Fruit fly (Drosophila melanogaster) whole organism, embryonic: ENCODE data around the gene sno.

ENCODE experiments used
- B-H2 ChIP-seq: fragments of 200-800 bp; sonication (Bioruptor generic); optimal IDR thresholded peaks from 2 replicates; lab custom pipeline; 2018; ENCODE audit warnings: missing biosample characterization, mild to moderate bottlenecking, missing genetic modification characterization
- Bteb2 ChIP-seq: fragments of 200-800 bp; sonication (Bioruptor generic); optimal IDR thresholded peaks from 2 replicates; lab custom pipeline; 2016; ENCODE audit warnings: missing biosample characterization, missing genetic modification characterization
- CG10267 ChIP-seq: fragments of 200-800 bp; sonication (Bioruptor generic); optimal IDR thresholded peaks from 2 replicates; lab custom pipeline; 2018; ENCODE audit warnings: missing biosample characterization, mild to moderate bottlenecking, missing genetic modification characterization, moderate library complexity
- CG11695 ChIP-seq: fragments of 200-800 bp; sonication (Bioruptor generic); IDR thresholded peaks from 3 replicates; pipeline ENCODE4 v1.3.6; 2022; ENCODE audit warnings: missing biosample characterization, missing genetic modification characterization
- CG12219 ChIP-seq: fragments of 200-800 bp; sonication (Bioruptor generic); optimal IDR thresholded peaks from 3 replicates; lab custom pipeline; 2018; ENCODE audit warnings: missing biosample characterization, mild to moderate bottlenecking, missing genetic modification characterization
- CG12942 ChIP-seq: fragments of 200-800 bp; sonication (Bioruptor generic); optimal IDR thresholded peaks from 3 replicates; lab custom pipeline; 2016; ENCODE audit warnings: missing biosample characterization, missing genetic modification characterization
- CG13287 ChIP-seq: fragments of 200-800 bp; sonication (Bioruptor generic); IDR thresholded peaks from 2 replicates; pipeline ENCODE4 v1.3.6; 2022; ENCODE audit warnings: missing biosample characterization, missing genetic modification characterization; ENCODE audit not compliant: partially characterized antibody
- CG13424 ChIP-seq: fragments of 200-800 bp; sonication (Bioruptor generic); optimal IDR thresholded peaks from 2 replicates; lab custom pipeline; 2019; ENCODE audit warnings: missing biosample characterization, mild to moderate bottlenecking, missing genetic modification characterization, moderate library complexity
- CG1603 ChIP-seq: fragments of 200-800 bp; sonication (Bioruptor generic); optimal IDR thresholded peaks from 2 replicates; lab custom pipeline; 2019; ENCODE audit warnings: missing biosample characterization, mild to moderate bottlenecking, missing genetic modification characterization, moderate library complexity
- CG1647 ChIP-seq: fragments of 200-800 bp; sonication (Bioruptor generic); optimal IDR thresholded peaks from 3 replicates; lab custom pipeline; 2016; ENCODE audit warnings: missing biosample characterization, missing genetic modification characterization
- CG3995 ChIP-seq: fragments of 200-800 bp; sonication (Bioruptor generic); optimal IDR thresholded peaks from 3 replicates; lab custom pipeline; 2016; ENCODE audit warnings: missing biosample characterization, missing genetic modification characterization
- CG42726 ChIP-seq: fragments of 200-800 bp; sonication (Bioruptor generic); IDR thresholded peaks from 2 replicates; pipeline ENCODE4 v1.3.6; 2022; ENCODE audit warnings: missing biosample characterization, missing genetic modification characterization; ENCODE audit not compliant: partially characterized antibody
- CG4820 ChIP-seq: fragments of 200-800 bp; sonication (Bioruptor generic); optimal IDR thresholded peaks from 3 replicates; lab custom pipeline; 2016; ENCODE audit warnings: missing biosample characterization, missing genetic modification characterization
- CG6854 ChIP-seq: fragments of 200-800 bp; sonication (Bioruptor generic); optimal IDR thresholded peaks from 3 replicates; lab custom pipeline; 2017; ENCODE audit warnings: missing biosample characterization, mild to moderate bottlenecking, missing genetic modification characterization
- CG7786 ChIP-seq: fragments of 200-800 bp; sonication (Bioruptor generic); optimal IDR thresholded peaks from 2 replicates; lab custom pipeline; 2016; ENCODE audit warnings: missing biosample characterization, missing genetic modification characterization
- CG7839 ChIP-seq: fragments of 200-800 bp; sonication (Bioruptor generic); optimal IDR thresholded peaks from 3 replicates; lab custom pipeline; 2018; ENCODE audit warnings: missing biosample characterization, mild to moderate bottlenecking, missing genetic modification characterization, moderate library complexity
- Dbx ChIP-seq: fragments of 200-800 bp; sonication (Bioruptor generic); IDR thresholded peaks from 3 replicates; pipeline ENCODE4 v1.3.6; 2022; ENCODE audit warnings: missing biosample characterization, missing genetic modification characterization
- E2f2 ChIP-seq: fragments of 200-800 bp; sonication (Bioruptor generic); IDR thresholded peaks from 2 replicates; pipeline ENCODE4 v1.3.6; 2022; ENCODE audit warnings: missing biosample characterization, missing genetic modification characterization
- Fer2 ChIP-seq: fragments of 200-800 bp; sonication (Bioruptor generic); optimal IDR thresholded peaks from 2 replicates; lab custom pipeline; 2018; ENCODE audit warnings: missing biosample characterization, mild to moderate bottlenecking, missing genetic modification characterization, moderate library complexity
- MBD-R2 ChIP-seq: fragments of 200-800 bp; sonication (Bioruptor generic); IDR thresholded peaks from 2 replicates; pipeline ENCODE4 v1.3.6; 2022; ENCODE audit warnings: missing biosample characterization, missing genetic modification characterization
- MESR4 ChIP-seq: fragments of 200-800 bp; sonication (Bioruptor generic); optimal IDR thresholded peaks from 2 replicates; lab custom pipeline; 2018; ENCODE audit warnings: missing biosample characterization, mild to moderate bottlenecking, missing genetic modification characterization, moderate library complexity
- Nf-YC ChIP-seq: fragments of 200-800 bp; optimal IDR thresholded peaks from 3 replicates; lab custom pipeline; 2019; ENCODE audit warnings: missing biosample characterization, mild to moderate bottlenecking, missing genetic modification characterization, moderate library complexity
- NfI ChIP-seq: fragments of 200-800 bp; sonication (Bioruptor generic); optimal IDR thresholded peaks from 3 replicates; lab custom pipeline; 2018; ENCODE audit warnings: missing biosample characterization, mild to moderate bottlenecking, missing genetic modification characterization, moderate library complexity
- PHDP ChIP-seq: fragments of 200-800 bp; sonication (Bioruptor generic); optimal IDR thresholded peaks from 3 replicates; lab custom pipeline; 2018; ENCODE audit warnings: missing biosample characterization, mild to moderate bottlenecking, missing genetic modification characterization, moderate library complexity
- Ravus ChIP-seq: fragments of 200-800 bp; sonication (Bioruptor generic); IDR thresholded peaks from 2 replicates; pipeline ENCODE4 v1.3.6; 2022; ENCODE audit warnings: missing biosample characterization, missing genetic modification characterization
- Taf1 ChIP-seq: fragments of 200-800 bp; sonication (Bioruptor generic); IDR thresholded peaks from 2 replicates; pipeline ENCODE4 v1.3.6; 2022; ENCODE audit warnings: missing biosample characterization, missing genetic modification characterization
- Usf ChIP-seq: fragments of 200-800 bp; sonication (Bioruptor generic); optimal IDR thresholded peaks from 2 replicates; lab custom pipeline; 2017; ENCODE audit warnings: missing genotype, missing biosample characterization, missing genetic modification characterization
- ara ChIP-seq: fragments of 200-800 bp; sonication (Bioruptor generic); IDR thresholded peaks from 2 replicates; pipeline ENCODE4 v1.3.6; 2022; ENCODE audit warnings: missing biosample characterization, missing genetic modification characterization
- ato ChIP-seq: fragments of 200-800 bp; sonication (Bioruptor generic); IDR thresholded peaks from 2 replicates; pipeline ENCODE4 v1.3.6; 2022; ENCODE audit warnings: missing biosample characterization, missing genetic modification characterization; ENCODE audit not compliant: partially characterized antibody
- bsh ChIP-seq, 2 experiments: fragments of 200-800 bp; sonication (Bioruptor generic); optimal IDR thresholded peaks; 2 replicates each; lab custom pipeline; 2017 to 2018; ENCODE audit warnings: mild to moderate bottlenecking in 2 of 2, missing biosample characterization in 2 of 2, missing genetic modification characterization in 2 of 2, moderate library complexity in 1 of 2
- cad ChIP-seq: fragments of >200 bp; optimal IDR thresholded peaks from 2 replicates; lab custom pipeline; 2017; ENCODE audit warnings: missing biosample characterization, missing genetic modification characterization
- cato ChIP-seq: fragments of 200-800 bp; sonication (Bioruptor generic); optimal IDR thresholded peaks from 2 replicates; lab custom pipeline; 2016; ENCODE audit warnings: missing biosample characterization, missing genetic modification characterization, borderline replicate concordance
- dan ChIP-seq: fragments of 200-800 bp; sonication (Bioruptor generic); IDR thresholded peaks from 2 replicates; pipeline ENCODE4 v1.3.6; 2022; ENCODE audit warnings: missing biosample characterization, missing genetic modification characterization
- ham ChIP-seq: fragments of 200-800 bp; sonication (Bioruptor generic); IDR thresholded peaks from 2 replicates; pipeline ENCODE4 v1.3.6; 2022; ENCODE audit warnings: missing biosample characterization, missing genetic modification characterization
- insv ChIP-seq, 2 experiments: fragments of 200-800 bp; sonication (Bioruptor generic); optimal IDR thresholded peaks; 3 replicates each; lab custom pipeline; 2016 to 2018; ENCODE audit warnings: missing biosample characterization in 2 of 2, missing genetic modification characterization in 2 of 2
- lab ChIP-seq: fragments of 200-800 bp; sonication (Bioruptor generic); optimal IDR thresholded peaks from 3 replicates; lab custom pipeline; 2017; ENCODE audit warnings: missing biosample characterization, missing genetic modification characterization, mild to moderate bottlenecking, moderate library complexity, missing genetic modification reagents
- lov ChIP-seq, 2 experiments: fragments of 200-800 bp in 1 of 2; fragments of >200 bp in 1 of 2; sonication (Bioruptor generic) in 1 of 2; IDR thresholded peaks in 1 of 2; optimal IDR thresholded peaks in 1 of 2; 2 replicates in 1 of 2; 3 replicates in 1 of 2; pipeline versions ENCODE4 v1.3.6 to Lab custom; 2017 to 2022; ENCODE audit warnings: missing biosample characterization in 1 of 2, missing genetic modification characterization in 1 of 2
- luna ChIP-seq: fragments of 200-800 bp; sonication (Bioruptor generic); optimal IDR thresholded peaks from 2 replicates; lab custom pipeline; 2016; ENCODE audit warnings: missing biosample characterization, missing genetic modification characterization
- oc ChIP-seq: fragments of 200-800 bp; sonication (Bioruptor generic); optimal IDR thresholded peaks from 2 replicates; lab custom pipeline; 2018; ENCODE audit warnings: missing biosample characterization, mild to moderate bottlenecking, missing genetic modification characterization, moderate library complexity
- onecut ChIP-seq: fragments of 200-800 bp; sonication (Bioruptor generic); IDR thresholded peaks from 2 replicates; pipeline ENCODE4 v1.3.6; 2022; ENCODE audit warnings: missing biosample characterization, missing genetic modification characterization
- pb ChIP-seq: fragments of 200-800 bp; sonication (Bioruptor generic); optimal IDR thresholded peaks from 3 replicates; lab custom pipeline; 2016; ENCODE audit warnings: missing biosample characterization, missing genetic modification characterization
- prd ChIP-seq, 3 experiments: fragments of >200 bp in 2 of 3; fragments of 200-800 bp in 1 of 3; sonication (Bioruptor generic) in 1 of 3; optimal IDR thresholded peaks in 2 of 3; IDR thresholded peaks in 1 of 3; 2 replicates in 2 of 3; 3 replicates in 1 of 3; pipeline versions ENCODE4 v1.3.6 to Lab custom; 2017 to 2022; ENCODE audit warnings: missing biosample characterization in 1 of 3, missing genetic modification characterization in 1 of 3
- ranshi ChIP-seq: fragments of 200-800 bp; sonication (Bioruptor generic); IDR thresholded peaks from 2 replicates; pipeline ENCODE4 v1.3.6; 2022; ENCODE audit warnings: missing biosample characterization, missing genetic modification characterization
- tin ChIP-seq: fragments of 200-800 bp; sonication (Bioruptor generic); optimal IDR thresholded peaks from 3 replicates; lab custom pipeline; 2016; ENCODE audit warnings: missing biosample characterization, missing genetic modification characterization
- wdn ChIP-seq: fragments of 200-800 bp; sonication (Bioruptor generic); IDR thresholded peaks from 2 replicates; pipeline ENCODE4 v1.3.6; 2022; ENCODE audit warnings: missing biosample characterization, missing genetic modification characterization
- zf30C ChIP-seq: fragments of 200-800 bp; sonication (Bioruptor generic); optimal IDR thresholded peaks from 3 replicates; lab custom pipeline; 2018; ENCODE audit warnings: missing biosample characterization, mild to moderate bottlenecking, missing genetic modification characterization
- zfh1 ChIP-seq: fragments of 200-800 bp; sonication (Bioruptor generic); IDR thresholded peaks from 3 replicates; pipeline ENCODE4 v1.3.6; 2022; ENCODE audit warnings: missing biosample characterization, missing genetic modification characterization

sno gene

DNA sequence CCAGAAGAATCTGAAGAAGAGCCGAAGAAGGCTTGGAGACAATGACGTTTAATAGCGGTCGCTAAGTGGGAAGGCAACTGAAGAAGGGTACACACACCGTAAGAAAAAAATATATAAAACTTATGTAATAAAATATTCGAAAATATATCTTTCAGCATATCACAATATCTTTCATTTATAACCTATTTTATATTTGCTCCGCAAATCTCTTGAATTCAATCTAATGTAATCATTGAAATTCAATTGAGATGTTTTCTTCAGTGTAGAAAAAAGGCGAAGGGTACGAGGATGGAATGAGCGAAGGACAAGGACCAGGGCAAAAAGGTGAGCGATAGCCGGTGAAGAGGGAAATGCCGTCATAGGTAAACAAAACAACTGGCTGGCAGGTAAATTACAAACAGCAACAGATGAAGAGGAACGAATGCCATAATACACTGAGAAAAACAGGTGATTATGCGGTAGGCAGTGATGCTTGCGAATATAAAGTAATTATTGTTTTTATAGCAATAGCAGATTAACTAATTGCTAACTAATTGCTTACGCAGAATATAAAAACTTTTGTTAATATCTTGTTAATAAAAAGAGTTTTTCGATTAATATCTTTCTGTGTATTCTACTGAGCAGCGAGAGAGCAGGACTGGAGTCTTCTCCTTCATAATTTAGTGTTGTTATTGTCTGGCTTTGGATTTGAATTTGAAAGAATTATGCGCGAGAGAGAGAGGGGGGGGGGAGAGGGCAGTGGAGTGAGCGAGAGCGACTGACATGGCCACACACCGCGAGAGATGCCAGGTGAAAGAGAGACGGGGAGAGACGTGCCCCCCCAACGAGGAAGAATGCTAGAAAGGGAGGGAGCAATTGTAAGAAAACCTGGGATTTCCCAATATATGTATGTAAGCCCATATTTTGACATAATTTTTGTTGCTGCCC is 22.6 kb upstream of the sno start (continued):
- TF ChIP-seq CG13424 (tag; lab: Kevin White, UChicago) (peak; percentile 83), prd (optimal IDR thresholded peaks at IDR 0.05; lab: Kevin White, UChicago) (no peak), prd (GFP tag; IDR thresholded peaks at IDR 0.05; lab: Robert Waterston, UW) (peak; percentile 96), onecut (GFP tag; lab: Robert Waterston, UW) (peak; percentile 85), ranshi (GFP tag; lab: Robert Waterston, UW) (peak; percentile 78), CG12942 (GFP tag; lab: Kevin White, UChicago) (peak; percentile 69), CG3995 (no peak), CG7839 (tag; lab: Kevin White, UChicago) (peak; percentile 89), CG11695 (GFP tag; lab: Robert Waterston, UW) (peak; percentile 77), CG12219 (GFP tag; lab: Kevin White, UChicago) (peak; percentile 60), Usf (peak; percentile 92), Bteb2 (GFP tag; lab: Kevin White, UChicago) (peak; percentile 74), CG6854 (peak; percentile 32), insv (GFP tag; optimal IDR thresholded peaks at IDR 0.05; lab: Kevin White, UChicago) (peak in 1 of 2 experiments; percentile 34), CG4820 (GFP tag; lab: Kevin White, UChicago) (peak; percentile 89), B-H2 (GFP tag; lab: Kevin White, UChicago) (no peak), Ravus (GFP tag; lab: Robert Waterston, UW) (peak; percentile 17), CG1603 (peak; percentile 79), CG7786 (GFP tag; lab: Kevin White, UChicago) (peak; percentile 74), MBD-R2 (GFP tag; lab: Robert Waterston, UW) (peak; percentile 47; the same call in 1 of the 2 replicates), ato (no peak), NfI (peak; percentile 54), Nf-YC (tag; lab: Kevin White, UChicago) (peak; percentile 20), lov (optimal IDR thresholded peaks at IDR 0.05; lab: Kevin White, UChicago) (no peak), lov (GFP tag; IDR thresholded peaks at IDR 0.05; lab: Robert Waterston, UW) (peak; percentile 89), Fer2 (tag; lab: Kevin White, UChicago) (peak; percentile 31), zf30C (GFP tag; lab: Kevin White, UChicago) (peak; percentile 98), tin (GFP tag; lab: Kevin White, UChicago) (peak; percentile 87), CG13287 (GFP tag; lab: Robert Waterston, UW) (no peak), CG42726 (GFP tag; lab: Robert Waterston, UW) (no peak), wdn (GFP tag; lab: Robert Waterston, UW) (peak; percentile 32), CG10267 (tag; lab: Kevin White, UChicago) (peak; percentile 87), E2f2 (GFP tag; lab: Robert Waterston, UW) (peak; percentile 59; the same call in 1 of the 2 replicates), ham (GFP tag; lab: Robert Waterston, UW) (0 out of 2 replicates have a peak, but pooled peaks have one; percentile 47), Taf1 (GFP tag; lab: Robert Waterston, UW) (0 out of 2 replicates have a peak, but pooled peaks have one; percentile 29), dan (GFP tag; lab: Robert Waterston, UW) (peak; percentile 90), PHDP (peak; percentile 61), ara (GFP tag; lab: Robert Waterston, UW) (peak; percentile 88), CG1647 (peak; percentile 62), luna (GFP tag; lab: Kevin White, UChicago) (no peak), oc (peak; percentile 41), MESR4 (no peak), lab (peak; percentile 76), cato (peak; percentile 45), cad (GFP tag; lab: Kevin White, UChicago) (no peak), pb (GFP tag; lab: Kevin White, UChicago) (peak; percentile 63), zfh1 (GFP tag; lab: Robert Waterston, UW) (peak; percentile 93), bsh (GFP tag; optimal IDR thresholded peaks at IDR 0.05; lab: Kevin White, UChicago) (peak; percentile 35 to 84), Dbx (GFP tag; lab: Robert Waterston, UW) (peak; percentile 79)
